Fruit fly (Drosophila melanogaster) whole organism, embryonic: ENCODE measurements around the gene Ptpmeg2.

Source experiments
- Antp ChIP-seq: fragments of 200-800 bp; sonication (Bioruptor generic); optimal IDR thresholded peaks from 3 replicates; lab custom pipeline; 2016; ENCODE audit warnings: missing biosample characterization, missing genetic modification characterization
- BtbVII ChIP-seq: fragments of 200-800 bp; sonication (Bioruptor generic); optimal IDR thresholded peaks from 3 replicates; lab custom pipeline; 2017; ENCODE audit warnings: missing biosample characterization, mild to moderate bottlenecking, missing genetic modification characterization
- CG10321 ChIP-seq: fragments of 200-800 bp; sonication (Bioruptor generic); IDR thresholded peaks from 2 replicates; pipeline ENCODE4 v1.3.6; 2022; ENCODE audit warnings: missing biosample characterization, missing genetic modification characterization
- CG12236 ChIP-seq: fragments of 200-800 bp; sonication (Bioruptor generic); optimal IDR thresholded peaks from 2 replicates; lab custom pipeline; 2016; ENCODE audit warnings: missing biosample characterization, missing genetic modification characterization
- CG12659 ChIP-seq: fragments of 200-800 bp; sonication (Bioruptor generic); optimal IDR thresholded peaks from 3 replicates; lab custom pipeline; 2017; ENCODE audit warnings: mild to moderate bottlenecking, missing biosample characterization, missing genetic modification reagents, missing genetic modification characterization
- CG15269 ChIP-seq: fragments of 200-800 bp; sonication (Bioruptor generic); optimal IDR thresholded peaks from 2 replicates; lab custom pipeline; 2018; ENCODE audit warnings: missing biosample characterization, mild to moderate bottlenecking, missing genetic modification characterization, moderate library complexity
- CG16863 ChIP-seq: fragments of 200-800 bp; sonication (Bioruptor generic); optimal IDR thresholded peaks from 3 replicates; lab custom pipeline; 2016; ENCODE audit warnings: missing biosample characterization, missing genetic modification characterization
- CG17829 ChIP-seq: fragments of 200-800 bp; optimal IDR thresholded peaks from 2 replicates; lab custom pipeline; 2019; ENCODE audit warnings: missing biosample characterization, mild to moderate bottlenecking, missing genetic modification characterization, moderate library complexity
- CG18011 ChIP-seq: fragments of 200-800 bp; sonication (Bioruptor generic); optimal IDR thresholded peaks from 2 replicates; lab custom pipeline; 2017; ENCODE audit warnings: missing biosample characterization, missing genetic modification characterization, mild to moderate bottlenecking, moderate library complexity, missing genotype
- CG2875 ChIP-seq: fragments of 200-800 bp; sonication (Bioruptor generic); optimal IDR thresholded peaks from 2 replicates; lab custom pipeline; 2017; ENCODE audit warnings: missing biosample characterization, mild to moderate bottlenecking, missing genetic modification characterization, missing genetic modification reagents
- CG30020 ChIP-seq: fragments of 200-800 bp; optimal IDR thresholded peaks from 2 replicates; lab custom pipeline; 2019; ENCODE audit warnings: missing biosample characterization, mild to moderate bottlenecking, missing genetic modification characterization, moderate library complexity
- CG7271 ChIP-seq: fragments of 200-800 bp; sonication (Bioruptor generic); optimal IDR thresholded peaks from 2 replicates; lab custom pipeline; 2018; ENCODE audit warnings: missing biosample characterization, mild to moderate bottlenecking, missing genetic modification characterization, moderate library complexity
- CG7372 ChIP-seq: fragments of 200-800 bp; sonication (Bioruptor generic); IDR thresholded peaks from 2 replicates; pipeline ENCODE4 v1.3.6; 2022; ENCODE audit warnings: missing biosample characterization, missing genetic modification characterization
- CG7745 ChIP-seq: fragments of 200-800 bp; sonication (Bioruptor generic); optimal IDR thresholded peaks from 2 replicates; lab custom pipeline; 2018; ENCODE audit warnings: missing biosample characterization, mild to moderate bottlenecking, missing genetic modification characterization, moderate library complexity
- CG7839 ChIP-seq: fragments of 200-800 bp; sonication (Bioruptor generic); optimal IDR thresholded peaks from 3 replicates; lab custom pipeline; 2018; ENCODE audit warnings: missing biosample characterization, mild to moderate bottlenecking, missing genetic modification characterization, moderate library complexity
- CG8388 ChIP-seq: fragments of 200-800 bp; sonication (Bioruptor generic); optimal IDR thresholded peaks from 2 replicates; lab custom pipeline; 2019; ENCODE audit warnings: missing biosample characterization, mild to moderate bottlenecking, missing genetic modification characterization, moderate library complexity
- CkIIα-i1 ChIP-seq: fragments of 200-800 bp; sonication (Bioruptor generic); IDR thresholded peaks from 2 replicates; pipeline ENCODE4 v1.3.6; 2022; ENCODE audit warnings: missing biosample characterization, missing genetic modification characterization
- Dad ChIP-seq: fragments of 200-800 bp; sonication (Bioruptor generic); optimal IDR thresholded peaks from 3 replicates; lab custom pipeline; 2016; ENCODE audit warnings: missing biosample characterization, missing genetic modification characterization
- Dbx ChIP-seq: fragments of 200-800 bp; sonication (Bioruptor generic); IDR thresholded peaks from 3 replicates; pipeline ENCODE4 v1.3.6; 2022; ENCODE audit warnings: missing biosample characterization, missing genetic modification characterization
- Dek ChIP-seq: fragments of 200-800 bp; sonication (Bioruptor generic); optimal IDR thresholded peaks from 3 replicates; lab custom pipeline; 2019; ENCODE audit warnings: missing biosample characterization, mild to moderate bottlenecking, missing genetic modification characterization, moderate library complexity
- E2f2 ChIP-seq: fragments of 200-800 bp; sonication (Bioruptor generic); IDR thresholded peaks from 2 replicates; pipeline ENCODE4 v1.3.6; 2022; ENCODE audit warnings: missing biosample characterization, missing genetic modification characterization
- H2.0 ChIP-seq: fragments of 200-800 bp; sonication (Bioruptor generic); IDR thresholded peaks from 2 replicates; pipeline ENCODE4 v1.3.6; 2022; ENCODE audit warnings: missing biosample characterization, missing genetic modification characterization
- Hmr ChIP-seq: fragments of 200-800 bp; sonication (Bioruptor generic); optimal IDR thresholded peaks from 3 replicates; lab custom pipeline; 2017; ENCODE audit warnings: mild to moderate bottlenecking, missing biosample characterization, missing genetic modification reagents, missing genetic modification characterization
- Hsf ChIP-seq: fragments of 200-800 bp; sonication (Bioruptor generic); optimal IDR thresholded peaks from 3 replicates; lab custom pipeline; 2016; ENCODE audit warnings: missing biosample characterization, missing genetic modification characterization
- Med ChIP-seq: fragments of 200-800 bp; sonication (Bioruptor generic); peaks from one replicate; lab custom pipeline; 2016; ENCODE audit warnings: missing biosample characterization, missing genetic modification characterization, mild to moderate bottlenecking, inconsistent platforms, moderate library complexity
- Rfx ChIP-seq: fragments of 200-800 bp; sonication (Bioruptor generic); IDR thresholded peaks from 2 replicates; pipeline ENCODE4 v1.3.6; 2022; ENCODE audit warnings: missing biosample characterization, missing genetic modification characterization
- Rx ChIP-seq: fragments of 200-800 bp; sonication (Bioruptor generic); IDR thresholded peaks from 2 replicates; pipeline ENCODE4 v1.3.6; 2022; ENCODE audit warnings: missing biosample characterization, missing genetic modification characterization
- Side ChIP-seq: fragments of 200-800 bp; sonication (Bioruptor generic); optimal IDR thresholded peaks from 2 replicates; lab custom pipeline; 2016; ENCODE audit warnings: missing biosample characterization, missing genetic modification characterization
- Stat92E ChIP-seq, 3 experiments: fragments of >200 bp in 2 of 3; fragments of 200-800 bp in 1 of 3; sonication (Bioruptor generic) in 1 of 3; optimal IDR thresholded peaks; 2 replicates each; lab custom pipeline; 2017 to 2019; ENCODE audit warnings: missing biosample characterization in 3 of 3, missing genetic modification characterization in 3 of 3, mild to moderate bottlenecking in 1 of 3, moderate library complexity in 1 of 3
- TFAM ChIP-seq: fragments of 200-800 bp; sonication (Bioruptor generic); optimal IDR thresholded peaks from 2 replicates; lab custom pipeline; 2017; ENCODE audit warnings: missing biosample characterization, missing genetic modification characterization, inconsistent platforms
- amos ChIP-seq: fragments of 200-800 bp; sonication (Bioruptor generic); IDR thresholded peaks from 2 replicates; pipeline ENCODE4 v1.3.6; 2022; ENCODE audit warnings: missing biosample characterization, missing genetic modification characterization; ENCODE audit not compliant: partially characterized antibody
- chn ChIP-seq: fragments of 200-800 bp; sonication (Bioruptor generic); optimal IDR thresholded peaks from 2 replicates; lab custom pipeline; 2016; ENCODE audit warnings: missing biosample characterization, missing genetic modification characterization
- ci ChIP-seq: fragments of 200-800 bp; sonication (Bioruptor generic); IDR thresholded peaks from 3 replicates; pipeline ENCODE4 v1.3.6; 2022; ENCODE audit warnings: missing biosample characterization, missing genetic modification characterization
- crol ChIP-seq: fragments of 200-800 bp; sonication (Bioruptor generic); IDR thresholded peaks from 2 replicates; pipeline ENCODE4 v1.3.6; 2022; ENCODE audit warnings: missing biosample characterization, missing genetic modification characterization
- dysf ChIP-seq: fragments of 200-800 bp; sonication (Bioruptor generic); IDR thresholded peaks from 3 replicates; pipeline ENCODE4 v1.3.6; 2022; ENCODE audit warnings: missing biosample characterization, missing genetic modification characterization
- exex ChIP-seq: fragments of 200-800 bp; sonication (Bioruptor generic); optimal IDR thresholded peaks from 4 replicates; lab custom pipeline; 2018; ENCODE audit warnings: missing biosample characterization, mild to moderate bottlenecking, missing genetic modification characterization, moderate library complexity
- fd96Cb ChIP-seq: fragments of 200-800 bp; sonication (Bioruptor generic); optimal IDR thresholded peaks from 2 replicates; lab custom pipeline; 2018; ENCODE audit warnings: missing biosample characterization, mild to moderate bottlenecking, missing genetic modification characterization, moderate library complexity
- gem ChIP-seq: fragments of 200-800 bp; sonication (Bioruptor generic); optimal IDR thresholded peaks from 2 replicates; lab custom pipeline; 2019; ENCODE audit warnings: missing biosample characterization, mild to moderate bottlenecking, missing genetic modification characterization, moderate library complexity
- gt ChIP-seq: fragments of 200-800 bp; sonication (Bioruptor generic); IDR thresholded peaks from 2 replicates; pipeline ENCODE4 v1.3.6; 2022; ENCODE audit warnings: missing biosample characterization, missing genetic modification characterization
- hb ChIP-seq: fragments of 200-800 bp; sonication (Bioruptor generic); IDR thresholded peaks from 3 replicates; pipeline ENCODE4 v1.3.6; 2022; ENCODE audit warnings: missing biosample characterization, missing genetic modification characterization; ENCODE audit not compliant: partially characterized antibody
- hkb ChIP-seq, 2 experiments: fragments of 200-800 bp in 1 of 2; fragments of >200 bp in 1 of 2; sonication (Bioruptor generic) in 1 of 2; IDR thresholded peaks in 1 of 2; optimal IDR thresholded peaks in 1 of 2; 2 replicates each; pipeline versions ENCODE4 v1.3.6 to Lab custom; 2017 to 2022; ENCODE audit warnings: missing biosample characterization in 1 of 2, missing genetic modification characterization in 1 of 2
- lab ChIP-seq: fragments of 200-800 bp; sonication (Bioruptor generic); optimal IDR thresholded peaks from 3 replicates; lab custom pipeline; 2017; ENCODE audit warnings: missing biosample characterization, missing genetic modification characterization, mild to moderate bottlenecking, moderate library complexity, missing genetic modification reagents
- lov ChIP-seq, 2 experiments: fragments of 200-800 bp in 1 of 2; fragments of >200 bp in 1 of 2; sonication (Bioruptor generic) in 1 of 2; IDR thresholded peaks in 1 of 2; optimal IDR thresholded peaks in 1 of 2; 2 replicates in 1 of 2; 3 replicates in 1 of 2; pipeline versions ENCODE4 v1.3.6 to Lab custom; 2017 to 2022; ENCODE audit warnings: missing biosample characterization in 1 of 2, missing genetic modification characterization in 1 of 2
- nau ChIP-seq: fragments of 200-800 bp; sonication (Bioruptor generic); optimal IDR thresholded peaks from 3 replicates; lab custom pipeline; 2017; ENCODE audit warnings: missing biosample characterization, mild to moderate bottlenecking, missing genetic modification characterization, missing genetic modification reagents
- shn ChIP-seq: fragments of 200-800 bp; sonication (Bioruptor generic); optimal IDR thresholded peaks from 3 replicates; lab custom pipeline; 2016; ENCODE audit warnings: missing biosample characterization, missing genetic modification characterization
- slbo ChIP-seq: fragments of 200-800 bp; sonication (Bioruptor generic); IDR thresholded peaks from 2 replicates; pipeline ENCODE4 v1.3.6; 2022; ENCODE audit warnings: missing biosample characterization, missing genetic modification characterization
- tap ChIP-seq: fragments of 200-800 bp; optimal IDR thresholded peaks from 3 replicates; lab custom pipeline; 2019; ENCODE audit warnings: missing biosample characterization, mild to moderate bottlenecking, missing genetic modification characterization, moderate library complexity
- twi ChIP-seq: fragments of 200-800 bp; optimal IDR thresholded peaks from 2 replicates; lab custom pipeline; 2019; ENCODE audit warnings: missing biosample characterization, mild to moderate bottlenecking, missing genetic modification characterization, moderate library complexity
- zfh2 ChIP-seq: fragments of 200-800 bp; sonication (Bioruptor generic); optimal IDR thresholded peaks from 2 replicates; lab custom pipeline; 2016; ENCODE audit warnings: missing biosample characterization, missing genetic modification characterization

Ptpmeg2 gene

DNA sequence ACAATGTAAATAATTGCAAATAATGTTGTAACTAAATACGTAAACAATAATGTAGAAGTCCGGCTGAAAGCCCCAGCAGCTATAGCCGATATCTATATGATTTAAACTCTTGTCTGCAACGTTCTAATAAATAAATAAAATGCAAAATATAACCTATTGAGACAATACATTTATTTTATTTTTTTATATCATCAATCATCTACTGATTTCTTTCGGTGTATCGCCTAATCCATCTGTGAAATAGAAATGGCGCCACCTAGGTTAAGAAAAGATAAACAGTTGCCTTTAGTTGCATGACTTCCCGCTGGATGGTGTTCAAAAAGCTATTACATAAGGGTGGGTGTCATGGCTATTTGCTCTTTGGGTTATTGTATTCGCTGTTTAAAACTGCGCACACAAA is 28.7 kb upstream of the Ptpmeg2 start (continued):
- TF ChIP-seq Dek (peak; percentile 96), CG12659 (peak; percentile 97), twi (peak; percentile 84), CG10321 (peak; percentile 75), Antp (GFP tag; lab: Kevin White, UChicago) (peak; percentile 42), dysf (GFP tag; lab: Robert Waterston, UW) (peak; percentile 93), Rfx (GFP tag; lab: Robert Waterston, UW) (peak; percentile 96), CG7372 (GFP tag; lab: Robert Waterston, UW) (peak; percentile 93), slbo (GFP tag; lab: Robert Waterston, UW) (peak; percentile 95), hkb (optimal IDR thresholded peaks at IDR 0.05; lab: Kevin White, UChicago) (no peak), hkb (GFP tag; IDR thresholded peaks at IDR 0.05; lab: Robert Waterston, UW) (peak; percentile 97), CG7745 (peak; percentile 49), shn (GFP tag; lab: Kevin White, UChicago) (peak; percentile 70), TFAM (GFP tag; lab: Kevin White, UChicago) (peak; percentile 63), E2f2 (peak; percentile 88), Hsf (GFP tag; lab: Kevin White, UChicago) (peak; percentile 90), tap (tag; lab: Kevin White, UChicago) (peak; percentile 96), CG8388 (GFP tag; lab: Kevin White, UChicago) (peak; percentile 95), CG2875 (GFP tag; lab: Kevin White, UChicago) (peak; percentile 93), CG30020 (tag; lab: Kevin White, UChicago) (peak; percentile 77), BtbVII (peak; percentile 96), hb (GFP tag; lab: Robert Waterston, UW) (no peak), Side (peak; percentile 75), exex (tag; lab: Kevin White, UChicago) (peak; percentile 82), nau (GFP tag; lab: Kevin White, UChicago) (peak; percentile 93), crol (no peak; the same call in 1 of the 2 replicates), CG7839 (tag; lab: Kevin White, UChicago) (peak; percentile 97), amos (no peak), ci (peak; percentile 97), CG18011 (GFP tag; lab: Kevin White, UChicago) (peak; percentile 83), gem (tag; lab: Kevin White, UChicago) (peak; percentile 97), Rx (GFP tag; lab: Robert Waterston, UW) (peak; percentile 88), chn (GFP tag; lab: Kevin White, UChicago) (peak; percentile 83), CG12236 (GFP tag; lab: Kevin White, UChicago) (peak; percentile 59), Dbx (GFP tag; lab: Robert Waterston, UW) (peak; percentile 95), Stat92E (GFP tag; optimal IDR thresholded peaks at IDR 0.05; lab: Kevin White, UChicago) (peak in 1 of 3 experiments; percentile 74), CG7271 (tag; lab: Kevin White, UChicago) (peak; percentile 89), H2.0 (peak; percentile 88), CG17829 (tag; lab: Kevin White, UChicago) (peak; percentile 97), lov (optimal IDR thresholded peaks at IDR 0.05; lab: Kevin White, UChicago) (no peak), lov (GFP tag; IDR thresholded peaks at IDR 0.05; lab: Robert Waterston, UW) (peak; percentile 95), zfh2 (peak; percentile 81), gt (GFP tag; lab: Robert Waterston, UW) (peak; percentile 70), lab (GFP tag; lab: Kevin White, UChicago) (peak; percentile 97), Med (peak; percentile 97), CkIIα-i1 (GFP tag; lab: Robert Waterston, UW) (peak; percentile 82), CG15269 (tag; lab: Kevin White, UChicago) (peak; percentile 97), fd96Cb (peak; percentile 93), CG16863 (GFP tag; lab: Kevin White, UChicago) (peak; percentile 75), Hmr (peak; percentile 97), Dad (peak; percentile 87)
